Worm (Caenorhabditis elegans): ENCODE measurements around the gene cyp-32A1.

Gene cyp-32A1

DNA sequence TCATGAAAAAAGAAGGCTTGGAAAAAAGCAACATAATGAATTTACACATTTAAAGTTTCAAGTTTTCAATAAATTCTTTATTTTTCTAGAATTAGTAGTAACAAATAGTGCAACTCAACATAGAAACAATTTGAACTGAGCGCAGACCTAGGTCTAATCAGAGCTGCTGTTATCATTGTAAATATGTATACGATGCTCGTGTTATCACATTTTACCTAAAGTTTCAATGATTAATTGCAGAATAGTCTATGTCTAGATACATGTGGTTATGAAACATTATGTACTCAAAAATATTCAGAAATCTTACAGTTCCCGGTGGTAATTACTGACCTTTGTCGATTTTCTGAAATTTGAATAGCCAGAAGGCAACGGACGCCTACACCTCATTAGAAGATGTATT, 25.6 kb upstream of the cyp-32A1 start:
- TF ChIP-seq mdl-1 (tag; optimal IDR thresholded peaks at IDR 0.05) (no peak), lin-39 (tag; optimal IDR thresholded peaks at IDR 0.05) (no peak), mbf-1 (tag; optimal IDR thresholded peaks at IDR 0.05) (no peak), unc-39 (tag; optimal IDR thresholded peaks at IDR 0.05) (no peak), sma-9 (GFP tag; optimal IDR thresholded peaks at IDR 0.05) (peak; percentile 14), sma-9 (tag; optimal IDR thresholded peaks at IDR 0.05) (no peak), fos-1 (tag; optimal IDR thresholded peaks at IDR 0.05) (peak; percentile 5)

DNA sequence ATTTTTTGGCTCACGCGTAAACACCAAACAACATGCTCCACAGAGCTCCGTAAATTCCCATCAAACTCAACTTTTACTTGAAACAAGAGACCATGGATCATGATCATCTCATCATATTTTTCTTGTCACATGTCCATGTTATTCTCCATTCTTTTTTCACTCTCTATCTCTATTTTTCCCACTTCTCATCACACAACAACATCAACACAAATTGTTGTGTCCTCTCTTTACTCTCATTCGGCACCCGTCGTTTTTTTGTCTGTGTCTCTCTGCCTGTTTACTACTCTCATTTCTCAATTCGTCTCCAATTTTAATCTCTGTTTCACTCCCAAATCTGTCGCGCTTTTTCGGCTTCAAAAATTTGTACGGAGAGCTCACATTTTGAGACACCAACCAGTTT, 22.3 kb upstream of the cyp-32A1 start:
- peak; percentile 82 for TF ChIP-seq C34F6.9 (tag; optimal IDR thresholded peaks at IDR 0.05)
- TF ChIP-seq ztf-1 (GFP tag; conservative IDR thresholded peaks at IDR 0.05), result no peak
- no peak for TF ChIP-seq dmd-4 (tag; optimal IDR thresholded peaks at IDR 0.05)
- peak; percentile 23 for TF ChIP-seq fos-1 (tag; optimal IDR thresholded peaks at IDR 0.05)
- TF ChIP-seq lin-13 (GFP tag; optimal IDR thresholded peaks at IDR 0.05), result peak; percentile 26
- peak in 1 of 2 experiments; percentile 73 for TF ChIP-seq mdl-1 (tag; optimal IDR thresholded peaks at IDR 0.05)
- TF ChIP-seq ztf-4 (tag; optimal IDR thresholded peaks at IDR 0.05), result no peak
- TF ChIP-seq gmeb-1 (tag; optimal IDR thresholded peaks at IDR 0.05), result peak; percentile 40
- peak in 1 of 2 experiments; percentile 70 for TF ChIP-seq lsy-2 (tag; optimal IDR thresholded peaks at IDR 0.05)
- no peak for TF ChIP-seq ceh-16 (tag; optimal IDR thresholded peaks at IDR 0.05)
- TF ChIP-seq crh-2 (tag; optimal IDR thresholded peaks at IDR 0.05), result peak; percentile 75
- TF ChIP-seq unc-62 (GFP tag; optimal IDR thresholded peaks at IDR 0.05), result peak; percentile 24
- peak; percentile 36 for TF ChIP-seq F13H6.1 (tag; optimal IDR thresholded peaks at IDR 0.05)
- TF ChIP-seq nhr-21 (tag; optimal IDR thresholded peaks at IDR 0.05), result peak; percentile 12
- TF ChIP-seq elt-3 (tag; optimal IDR thresholded peaks at IDR 0.05), result no peak
- peak; percentile 81 for TF ChIP-seq mab-5 (tag; optimal IDR thresholded peaks at IDR 0.05)
- no peak for TF ChIP-seq lin-11 (tag; optimal IDR thresholded peaks at IDR 0.05)
- TF ChIP-seq unc-55 (GFP tag; optimal IDR thresholded peaks at IDR 0.05), result peak; percentile 80
- TF ChIP-seq nhr-23 (tag; optimal IDR thresholded peaks at IDR 0.05), result no peak
- TF ChIP-seq sma-3 (GFP tag; optimal IDR thresholded peaks at IDR 0.05), result peak; percentile 21
- peak; percentile 12 for TF ChIP-seq zag-1 (tag; optimal IDR thresholded peaks at IDR 0.05)
- no peak for TF ChIP-seq alr-1 (tag; optimal IDR thresholded peaks at IDR 0.05)
- peak; percentile 87 for TF ChIP-seq nhr-129 (tag; optimal IDR thresholded peaks at IDR 0.05)
- peak; percentile 69 for TF ChIP-seq sma-9 (GFP tag; optimal IDR thresholded peaks at IDR 0.05)
- TF ChIP-seq sma-9 (tag; optimal IDR thresholded peaks at IDR 0.05), result no peak
- TF ChIP-seq nhr-25 (tag; optimal IDR thresholded peaks at IDR 0.05), result peak; percentile 24
- TF ChIP-seq egl-27 (tag; optimal IDR thresholded peaks at IDR 0.05), result peak; percentile 60

DNA sequence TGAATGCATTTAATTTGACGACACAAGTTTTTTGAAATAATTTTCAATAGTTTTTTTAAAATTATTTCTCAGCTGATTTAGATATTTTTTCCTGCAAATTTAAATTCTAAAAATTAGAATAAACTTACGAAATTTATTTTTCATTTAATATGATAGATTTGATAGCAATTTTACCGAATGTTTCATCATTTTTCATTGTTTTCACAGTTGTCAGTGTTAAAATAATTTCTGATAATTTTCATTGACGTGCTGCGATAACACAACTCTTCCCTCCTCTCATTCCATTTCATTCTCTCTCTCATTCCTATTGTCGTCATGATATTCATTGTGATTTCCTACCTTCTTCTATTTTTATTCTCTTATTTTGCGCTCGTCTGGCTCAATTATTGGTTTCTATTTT, 21.4 kb upstream of the cyp-32A1 start, which contains the start of gene hint-3:
Gene hint-3, plus strand, starts transcription at position 301 of the 400 bp plus-strand sequence.
- no peak for TF ChIP-seq mab-5 (tag; optimal IDR thresholded peaks at IDR 0.05)
- TF ChIP-seq elt-1 (tag; optimal IDR thresholded peaks at IDR 0.05), result no peak
- no peak for TF ChIP-seq egl-27 (tag; optimal IDR thresholded peaks at IDR 0.05)
- peak; percentile 34 for TF ChIP-seq fos-1 (tag; optimal IDR thresholded peaks at IDR 0.05)
- no peak for TF ChIP-seq unc-62 (GFP tag; optimal IDR thresholded peaks at IDR 0.05)
- no peak for TF ChIP-seq F13H6.1 (tag; optimal IDR thresholded peaks at IDR 0.05)
- no peak for TF ChIP-seq lin-13 (GFP tag; optimal IDR thresholded peaks at IDR 0.05)

DNA sequence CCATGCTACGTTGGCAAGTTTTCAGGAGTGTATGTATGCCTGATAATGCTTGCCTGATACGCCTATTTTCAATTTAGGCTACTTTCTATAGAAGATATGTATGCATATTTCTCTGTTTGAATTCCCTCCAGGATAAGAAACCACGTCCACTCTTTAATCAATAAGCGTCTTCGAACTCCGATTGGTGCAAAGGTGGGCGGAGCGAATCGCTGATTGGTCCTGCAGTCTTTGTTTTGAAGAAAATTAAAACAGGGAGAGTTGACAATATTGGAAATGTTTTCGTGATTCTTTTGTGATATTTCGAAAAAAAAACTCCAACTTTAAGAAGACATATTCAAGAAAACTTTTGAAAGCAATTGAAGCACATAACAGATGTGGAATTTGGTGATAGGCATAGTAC, 19.7 kb upstream of the cyp-32A1 start:
- no peak for TF ChIP-seq crh-2 (tag; optimal IDR thresholded peaks at IDR 0.05)
- TF ChIP-seq F13H6.1 (tag; optimal IDR thresholded peaks at IDR 0.05), result no peak
- TF ChIP-seq gmeb-1 (tag; optimal IDR thresholded peaks at IDR 0.05), result no peak
- TF ChIP-seq mdl-1 (tag; optimal IDR thresholded peaks at IDR 0.05), result no peak
- no peak for TF ChIP-seq mab-5 (tag; optimal IDR thresholded peaks at IDR 0.05)
- no peak for TF ChIP-seq ceh-16 (tag; optimal IDR thresholded peaks at IDR 0.05)
- no peak for TF ChIP-seq nhr-12 (tag; optimal IDR thresholded peaks at IDR 0.05)
- TF ChIP-seq nhr-21 (tag; optimal IDR thresholded peaks at IDR 0.05), result no peak
- TF ChIP-seq dmd-4 (tag; optimal IDR thresholded peaks at IDR 0.05), result no peak
- no peak for TF ChIP-seq nhr-11 (tag; optimal IDR thresholded peaks at IDR 0.05)
- no peak for TF ChIP-seq lin-13 (GFP tag; optimal IDR thresholded peaks at IDR 0.05)

DNA sequence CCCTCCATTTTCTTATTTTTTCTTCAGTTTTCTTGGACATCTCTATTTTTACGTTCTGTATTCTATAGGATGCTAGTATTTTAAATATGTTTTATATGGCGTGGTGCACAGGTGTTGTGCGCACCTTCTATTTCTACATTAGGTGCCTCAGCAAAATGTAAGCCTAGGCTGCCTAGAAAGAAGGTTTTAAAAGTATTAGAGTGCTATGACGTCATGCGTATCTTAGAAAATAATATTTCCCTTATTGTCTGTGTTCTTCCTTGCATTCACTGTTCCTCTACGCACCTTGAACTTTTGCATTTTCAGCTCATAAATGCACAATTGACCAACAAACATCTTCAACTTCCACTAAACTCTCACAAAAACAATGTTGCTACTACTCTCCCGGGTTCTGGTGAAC, 10.7 kb upstream of the cyp-32A1 start, which contains the start of gene frpr-3:
Gene frpr-3, plus strand, starts transcription at position 301 of the 400 bp plus-strand sequence.
- TF ChIP-seq egl-27 (tag; optimal IDR thresholded peaks at IDR 0.05) (no peak), ztf-4 (tag; optimal IDR thresholded peaks at IDR 0.05) (no peak), aly-2 (tag; optimal IDR thresholded peaks at IDR 0.05) (no peak)

All from whole organism, L2 larva.